Worm (Caenorhabditis elegans) whole organism, midembryonic: ENCODE data around the gene glna-1.

Experiments
- T22C8.4 ChIP-seq: fragments of 200-800 bp; sonication (Bioruptor generic); IDR thresholded peaks from 2 replicates; pipeline ENCODE4 v1.3.6; 2022; ENCODE audit warnings: missing genetic modification characterization, missing compliant biosample characterization
- cog-1 ChIP-seq: sonication (generic microtip); optimal IDR thresholded peaks from 2 replicates; lab custom pipeline; 2016; ENCODE audit warnings: missing genetic modification characterization, missing compliant biosample characterization
- flt-1 ChIP-seq: fragments of 200-800 bp; sonication (Bioruptor generic); IDR thresholded peaks from 2 replicates; pipeline ENCODE4 v1.3.6; 2022; ENCODE audit warnings: missing genetic modification characterization, missing compliant biosample characterization
- klf-2 ChIP-seq: fragments of 200-800 bp; sonication (Bioruptor generic); conservative IDR thresholded peaks from 2 replicates; pipeline ENCODE4 v1.3.6; 2022; ENCODE audit warnings: missing genetic modification reagents, missing genetic modification characterization, missing compliant biosample characterization
- med-1 ChIP-seq: sonication (generic microtip); optimal IDR thresholded peaks from 2 replicates; lab custom pipeline; 2017; ENCODE audit warnings: missing genetic modification characterization, mild to moderate bottlenecking, missing compliant biosample characterization, antibody characterized with exemption, missing genetic modification reagents; ENCODE audit not compliant: insufficient read depth
- ref-1 ChIP-seq: fragments of 200-800 bp; sonication (Bioruptor generic); conservative IDR thresholded peaks from 2 replicates; pipeline ENCODE4 v1.3.6; 2022; ENCODE audit warnings: missing genetic modification reagents, missing genetic modification characterization, missing compliant biosample characterization
- tab-1 ChIP-seq: fragments of 200-800 bp; sonication (Bioruptor generic); IDR thresholded peaks from 2 replicates; pipeline ENCODE4 v1.3.6; 2022; ENCODE audit warnings: missing genetic modification characterization, missing compliant biosample characterization
- ztf-23 ChIP-seq: fragments of 200-800 bp; sonication (Bioruptor generic); IDR thresholded peaks from 2 replicates; pipeline ENCODE4 v1.3.6; 2022; ENCODE audit warnings: missing genetic modification reagents, missing genetic modification characterization, missing compliant biosample characterization
- ztf-29 ChIP-seq: fragments of 200-800 bp; sonication (Bioruptor generic); IDR thresholded peaks from 2 replicates; pipeline ENCODE4 v1.3.6; 2022; ENCODE audit warnings: missing genetic modification reagents, missing genetic modification characterization, missing compliant biosample characterization

The glna-1 gene

DNA sequence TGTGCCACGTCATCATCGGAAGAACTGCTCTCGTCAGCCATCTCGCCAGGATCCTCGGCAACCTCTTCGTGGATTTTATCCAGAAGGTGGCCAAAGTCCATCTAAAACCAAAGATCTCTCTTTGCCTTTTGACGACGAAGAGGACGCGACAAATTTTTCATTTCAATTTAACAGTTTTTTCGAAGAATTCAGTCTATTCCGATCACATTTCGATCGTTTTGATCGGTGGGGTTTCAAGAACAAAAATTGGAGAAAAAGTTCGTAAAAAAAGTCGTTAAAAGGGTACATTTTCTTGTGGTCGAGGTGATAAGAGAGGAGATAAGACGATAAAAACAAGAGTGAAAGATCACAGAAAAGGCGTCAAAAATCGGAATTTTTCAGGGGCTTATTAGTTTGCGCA is at the start of gene glna-1:
Gene glna-1, minus strand, starts transcription at position 101 of the 400 bp plus-strand sequence.
- TF ChIP-seq flt-1, result no peak
- no peak for TF ChIP-seq med-1 (GFP tag; lab: Kevin White, UChicago)
- TF ChIP-seq ztf-23 (GFP tag; lab: Robert Waterston, UW), result no peak
- TF ChIP-seq cog-1 (tag; lab: Kevin White, UChicago), result no peak
- no peak for TF ChIP-seq T22C8.4 (GFP tag; lab: Robert Waterston, UW)
- TF ChIP-seq ref-1 (GFP tag; lab: Robert Waterston, UW), result no peak
- TF ChIP-seq tab-1 (GFP tag; lab: Robert Waterston, UW), result no peak
- TF ChIP-seq klf-2 (GFP tag; lab: Robert Waterston, UW), result no peak
- TF ChIP-seq ztf-29 (GFP tag; lab: Robert Waterston, UW), result no peak

DNA sequence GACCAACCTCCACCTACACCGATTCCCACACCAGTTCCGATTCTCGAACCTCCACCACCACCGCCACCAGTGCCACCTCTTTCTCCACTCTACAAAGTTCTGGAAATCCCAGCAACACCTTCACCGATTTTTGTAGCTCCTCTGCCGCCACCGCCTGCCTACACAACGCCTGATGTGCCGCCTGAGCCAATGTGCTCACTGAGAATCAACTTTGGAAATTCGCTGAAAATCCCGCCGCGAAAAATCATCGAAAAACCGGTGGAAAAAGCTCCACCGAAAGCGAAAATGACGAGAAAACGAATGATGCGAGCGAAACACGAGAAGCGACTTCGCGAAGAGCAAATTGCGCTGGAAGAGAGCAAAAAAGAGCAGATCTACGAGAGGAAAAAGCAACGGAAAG is 46.5 kb upstream of the glna-1 start:
- TF ChIP-seq flt-1 (no peak), klf-2 (GFP tag; lab: Robert Waterston, UW) (no peak), ref-1 (GFP tag; lab: Robert Waterston, UW) (no peak), ztf-29 (GFP tag; lab: Robert Waterston, UW) (no peak), ztf-23 (GFP tag; lab: Robert Waterston, UW) (no peak), cog-1 (tag; lab: Kevin White, UChicago) (no peak), tab-1 (GFP tag; lab: Robert Waterston, UW) (no peak), T22C8.4 (GFP tag; lab: Robert Waterston, UW) (no peak), med-1 (GFP tag; lab: Kevin White, UChicago) (no peak)

DNA sequence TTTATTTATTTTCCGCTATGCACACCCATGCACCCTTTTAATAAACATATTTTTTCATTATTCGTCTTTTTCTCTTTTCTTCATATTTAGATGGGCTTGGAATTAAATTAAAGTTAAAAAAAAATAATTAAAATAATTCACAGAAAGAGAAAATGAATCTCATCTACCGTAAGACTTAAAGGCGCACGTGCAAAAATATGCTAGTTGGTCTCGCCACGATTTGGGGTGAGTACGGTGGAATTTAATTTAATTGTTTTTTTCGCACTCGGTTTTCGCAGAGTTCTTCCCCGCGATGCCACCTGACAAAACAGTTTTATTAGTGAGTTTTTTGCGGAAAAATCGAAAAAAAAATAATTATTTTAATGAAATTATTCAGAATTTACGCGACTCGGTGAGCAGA is 44.8 kb upstream of the glna-1 start, which contains the start of gene Y54E2A.8:
Gene Y54E2A.8, plus strand, starts transcription at position 254 of the 400 bp plus-strand sequence.
- TF ChIP-seq ztf-29 (GFP tag; lab: Robert Waterston, UW) (no peak), ztf-23 (GFP tag; lab: Robert Waterston, UW) (no peak), tab-1 (GFP tag; lab: Robert Waterston, UW) (no peak), med-1 (GFP tag; lab: Kevin White, UChicago) (no peak), klf-2 (GFP tag; lab: Robert Waterston, UW) (no peak), cog-1 (tag; lab: Kevin White, UChicago) (no peak)

DNA sequence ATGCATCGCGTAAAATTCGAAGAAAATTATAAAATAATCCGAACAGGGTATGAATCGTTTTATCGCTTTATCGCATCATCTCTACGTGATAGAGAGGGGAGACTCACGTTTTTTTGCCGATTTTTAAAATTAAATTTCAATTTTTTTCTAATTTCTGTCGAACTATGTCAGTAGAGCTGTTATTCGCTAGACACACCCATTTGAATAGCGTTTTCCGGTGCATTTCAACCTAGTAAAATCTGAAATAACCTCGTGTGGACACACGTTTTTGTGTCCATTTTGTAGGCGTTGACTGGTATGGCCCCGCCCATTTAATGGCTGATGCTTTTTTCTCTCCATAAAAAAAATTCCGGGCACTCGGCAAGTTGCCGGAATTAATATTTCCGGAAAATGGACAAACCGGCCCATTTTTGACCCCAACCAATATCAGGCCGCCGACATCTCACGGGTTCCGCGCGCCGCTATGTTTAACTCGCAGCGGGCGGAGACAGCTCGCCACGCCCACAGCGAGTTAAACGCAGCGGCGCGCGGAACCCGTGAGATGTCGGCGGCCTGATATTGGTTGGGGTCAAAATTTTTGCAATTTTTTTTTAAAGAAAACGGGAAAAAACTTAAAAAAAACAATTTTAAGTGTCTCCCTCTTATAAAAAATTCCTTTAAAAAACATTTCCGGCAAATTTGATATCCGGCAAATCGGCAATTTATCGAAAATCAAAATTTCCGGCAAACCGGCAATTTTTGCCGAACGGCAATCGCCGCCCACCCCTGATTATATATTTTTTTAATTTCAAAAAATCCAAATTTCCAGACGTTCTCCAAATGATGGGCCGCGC is 39.8 kb upstream of the glna-1 start, which contains the start of gene Y54E2A.7:
Gene Y54E2A.7, minus strand, starts transcription at position 51 of the 833 bp plus-strand sequence.
- no peak for TF ChIP-seq T22C8.4 (GFP tag; lab: Robert Waterston, UW)
- no peak for TF ChIP-seq flt-1
- TF ChIP-seq med-1 (GFP tag; lab: Kevin White, UChicago), result no peak
- no peak for TF ChIP-seq klf-2 (GFP tag; lab: Robert Waterston, UW)
- TF ChIP-seq ztf-29 (GFP tag; lab: Robert Waterston, UW), result no peak
- no peak for TF ChIP-seq ref-1 (GFP tag; lab: Robert Waterston, UW)
- TF ChIP-seq cog-1 (tag; lab: Kevin White, UChicago), result no peak
- TF ChIP-seq ztf-23 (GFP tag; lab: Robert Waterston, UW), result no peak
- TF ChIP-seq tab-1 (GFP tag; lab: Robert Waterston, UW), result no peak

DNA sequence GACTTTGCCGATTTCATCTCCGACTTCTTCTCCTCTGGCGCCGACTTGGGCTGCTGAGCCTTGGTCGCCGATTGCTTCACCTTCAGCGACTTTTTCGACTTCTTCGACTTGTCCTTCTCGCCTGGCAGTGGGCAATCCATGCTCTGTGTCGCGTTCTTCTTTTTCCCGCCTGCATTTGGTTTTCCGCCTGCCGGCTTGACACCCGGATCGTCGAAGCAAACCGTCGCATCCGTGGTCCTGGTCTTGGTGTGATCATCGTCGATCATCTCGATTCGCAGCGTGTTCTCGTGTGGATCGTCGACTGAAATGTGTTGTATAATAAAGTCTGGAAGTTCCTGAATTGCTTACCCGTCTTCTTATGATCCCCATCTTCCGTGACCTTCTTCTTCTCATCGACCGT is 38.8 kb upstream of the glna-1 start:
- TF ChIP-seq med-1 (GFP tag; lab: Kevin White, UChicago), result no peak
- no peak for TF ChIP-seq ztf-29 (GFP tag; lab: Robert Waterston, UW)
- no peak for TF ChIP-seq ztf-23 (GFP tag; lab: Robert Waterston, UW)
- TF ChIP-seq tab-1 (GFP tag; lab: Robert Waterston, UW), result no peak
- no peak for TF ChIP-seq ref-1 (GFP tag; lab: Robert Waterston, UW)
- TF ChIP-seq flt-1, result no peak
- no peak for TF ChIP-seq cog-1 (tag; lab: Kevin White, UChicago)
- TF ChIP-seq T22C8.4 (GFP tag; lab: Robert Waterston, UW), result no peak
- no peak for TF ChIP-seq klf-2 (GFP tag; lab: Robert Waterston, UW)

DNA sequence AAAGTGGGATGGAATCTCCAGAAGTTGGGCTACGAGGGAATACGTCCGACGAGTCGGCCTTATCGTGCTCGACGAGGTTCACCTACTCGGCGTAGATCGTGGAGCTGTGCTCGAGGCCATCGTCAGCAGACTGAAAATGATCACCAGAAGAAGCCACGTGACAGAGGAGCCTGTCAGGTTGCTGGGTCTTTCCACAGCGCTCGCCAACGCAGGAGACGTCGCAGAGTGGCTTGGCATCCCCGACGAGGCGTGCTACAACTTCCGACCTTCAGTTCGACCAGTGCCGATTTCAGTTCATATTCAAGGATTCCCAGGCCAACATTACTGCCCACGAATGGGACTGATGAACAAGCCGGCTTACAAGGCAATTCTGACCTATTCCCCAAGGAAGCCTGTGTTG is 37.8 kb upstream of the glna-1 start:
- TF ChIP-seq T22C8.4 (GFP tag; lab: Robert Waterston, UW) (no peak), cog-1 (tag; lab: Kevin White, UChicago) (no peak), klf-2 (GFP tag; lab: Robert Waterston, UW) (no peak), ztf-23 (GFP tag; lab: Robert Waterston, UW) (no peak), ztf-29 (GFP tag; lab: Robert Waterston, UW) (no peak), flt-1 (no peak), tab-1 (GFP tag; lab: Robert Waterston, UW) (no peak), ref-1 (GFP tag; lab: Robert Waterston, UW) (no peak), med-1 (GFP tag; lab: Kevin White, UChicago) (no peak)

DNA sequence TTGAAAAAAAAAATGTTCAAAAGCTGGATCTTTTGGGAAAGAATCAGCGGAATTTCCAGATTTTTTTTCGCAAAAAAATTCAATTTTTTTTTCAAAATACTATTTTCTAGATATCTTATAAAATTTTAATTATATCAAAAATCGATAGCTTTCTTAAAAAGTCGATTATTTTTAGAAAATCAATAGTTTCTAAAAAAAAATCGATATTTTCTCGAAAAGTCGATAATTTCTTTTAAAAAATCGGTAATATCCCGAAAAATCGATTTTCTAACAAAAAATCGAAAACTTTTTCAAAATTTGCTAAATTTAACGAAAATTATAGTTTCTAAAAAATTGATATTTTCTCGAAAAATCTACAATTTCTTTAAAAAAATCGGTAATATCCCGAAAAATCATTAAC is 35.5 kb upstream of the glna-1 start:
- no peak for TF ChIP-seq ztf-23 (GFP tag; lab: Robert Waterston, UW)
- no peak for TF ChIP-seq cog-1 (tag; lab: Kevin White, UChicago)
- TF ChIP-seq klf-2 (GFP tag; lab: Robert Waterston, UW), result no peak
- no peak for TF ChIP-seq ref-1 (GFP tag; lab: Robert Waterston, UW)
- no peak for TF ChIP-seq med-1 (GFP tag; lab: Kevin White, UChicago)

DNA sequence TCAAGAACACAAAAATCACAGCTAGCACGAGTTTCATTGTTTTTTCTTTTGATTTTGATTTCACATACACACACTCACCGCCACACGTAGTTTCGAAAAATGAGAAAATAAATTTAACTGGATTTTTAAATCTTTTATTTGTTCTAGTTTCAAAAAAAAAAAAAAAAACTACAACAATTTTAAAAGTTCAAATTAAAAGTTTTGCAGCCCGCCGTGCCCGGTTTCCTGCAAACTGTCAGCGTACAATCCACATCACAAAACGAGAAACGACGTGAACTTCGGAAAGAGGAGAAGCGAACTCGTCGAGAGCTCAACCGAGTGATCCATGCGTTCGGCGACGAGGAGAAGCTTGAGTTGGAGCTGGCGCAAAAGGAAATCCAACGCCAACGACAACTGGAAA is 24.4 kb upstream of the glna-1 start, which contains the start of gene Y54E2A.5:
Gene Y54E2A.5, minus strand, starts transcription at position 101 of the 400 bp plus-strand sequence.
- TF ChIP-seq cog-1 (tag; lab: Kevin White, UChicago) (no peak), T22C8.4 (GFP tag; lab: Robert Waterston, UW) (no peak), ztf-23 (GFP tag; lab: Robert Waterston, UW) (no peak), med-1 (GFP tag; lab: Kevin White, UChicago) (no peak), flt-1 (no peak), ref-1 (GFP tag; lab: Robert Waterston, UW) (no peak), tab-1 (GFP tag; lab: Robert Waterston, UW) (no peak), klf-2 (GFP tag; lab: Robert Waterston, UW) (no peak), ztf-29 (GFP tag; lab: Robert Waterston, UW) (no peak)
